Fruit fly (Drosophila melanogaster) S2 (cell line): ENCODE data around the gene CG3777.

Experiments
- CG8478 ChIP-seq: fragments of >200 bp; optimal IDR thresholded peaks from 2 replicates; lab custom pipeline; 2018
- CTCF ChIP-seq, 2 experiments: fragments of >200 bp; optimal IDR thresholded peaks; 2 replicates each; lab custom pipeline; 2018

DNA sequence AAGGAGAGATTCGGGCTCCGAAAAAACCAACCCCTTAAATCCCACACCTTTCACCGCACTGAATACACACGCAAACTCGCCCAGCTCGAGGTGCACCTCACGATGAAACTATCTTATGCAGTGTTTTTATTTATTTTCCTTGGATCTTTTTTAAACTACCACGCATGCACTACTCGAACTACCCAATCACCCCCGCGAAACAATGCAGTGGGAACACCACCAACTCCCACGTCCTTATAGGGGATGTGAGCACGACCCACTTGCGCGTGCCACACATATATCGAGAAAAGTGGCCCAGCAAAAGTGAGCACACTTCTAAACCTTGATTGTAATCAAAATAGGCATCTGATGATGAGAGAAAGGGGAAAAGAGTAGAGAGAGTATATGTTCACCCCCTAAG is 2.9 kb upstream of the CG3777 start:
- TF ChIP-seq CG8478 (lab: Kevin White, UChicago) (no peak), CTCF (optimal IDR thresholded peaks at IDR 0.05; lab: Kevin White, UChicago) (no peak)
